Worm (Caenorhabditis elegans) whole organism, late embryonic: ENCODE measurements around the gene C15H9.3.
A peak's percentile ranks its signal among the peaks of the same experiment; 100 is the strongest.

Experiments
- C08G9.2 ChIP-seq: sonication (generic microtip); optimal IDR thresholded peaks from 2 replicates; lab custom pipeline; 2016; ENCODE audit warnings: mild to moderate bottlenecking, missing genetic modification characterization, moderate library complexity, missing compliant biosample characterization
- F13H6.1 ChIP-seq: sonication (generic microtip); optimal IDR thresholded peaks from 2 replicates; lab custom pipeline; 2016; ENCODE audit warnings: missing genetic modification characterization, missing compliant biosample characterization
- K09A11.1 ChIP-seq: sonication (generic microtip); optimal IDR thresholded peaks from 2 replicates; lab custom pipeline; 2017; ENCODE audit warnings: antibody characterized with exemption, mild to moderate bottlenecking, missing genetic modification characterization, missing compliant biosample characterization; ENCODE audit not compliant: insufficient read depth
- T23F11.4 ChIP-seq: fragments of 200-800 bp; sonication (Bioruptor generic); optimal IDR thresholded peaks from 2 replicates; lab custom pipeline; 2018; ENCODE audit warnings: mild to moderate bottlenecking, missing genetic modification characterization, missing compliant biosample characterization
- Y22D7AL.16 ChIP-seq: sonication (generic microtip); optimal IDR thresholded peaks from 2 replicates; lab custom pipeline; 2016; ENCODE audit warnings: missing genetic modification characterization, missing compliant biosample characterization
- ama-1 ChIP-seq: fragments of 150-350 bp; optimal IDR thresholded peaks from 2 replicates; lab custom pipeline; 2014
- ceh-14 ChIP-seq: sonication (generic microtip); optimal IDR thresholded peaks from 2 replicates; lab custom pipeline; 2016; ENCODE audit warnings: missing genotype, missing genetic modification characterization, missing compliant biosample characterization
- ceh-18 ChIP-seq: sonication (generic microtip); optimal IDR thresholded peaks from 2 replicates; lab custom pipeline; 2016; ENCODE audit warnings: missing genetic modification characterization, missing compliant biosample characterization
- ceh-19 ChIP-seq: fragments of 200-800 bp; sonication (Bioruptor generic); optimal IDR thresholded peaks from 2 replicates; lab custom pipeline; 2018; ENCODE audit warnings: mild to moderate bottlenecking, missing genetic modification characterization, missing compliant biosample characterization
- ceh-30 ChIP-seq: fragments of 150-350 bp; optimal IDR thresholded peaks from 2 replicates; lab custom pipeline; 2014; ENCODE audit warnings: missing biosample characterization, missing genetic modification characterization
- ceh-31 ChIP-seq: sonication (generic microtip); optimal IDR thresholded peaks from 2 replicates; lab custom pipeline; 2016; ENCODE audit warnings: missing genetic modification characterization, missing compliant biosample characterization
- che-1 ChIP-seq: sonication (generic microtip); optimal IDR thresholded peaks from 2 replicates; lab custom pipeline; 2016; ENCODE audit warnings: mild to moderate bottlenecking, missing genetic modification characterization, missing compliant biosample characterization
- dve-1 ChIP-seq: sonication (generic microtip); optimal IDR thresholded peaks from 2 replicates; lab custom pipeline; 2017; ENCODE audit warnings: antibody characterized with exemption, mild to moderate bottlenecking, missing genetic modification characterization, missing compliant biosample characterization
- elt-2 ChIP-seq: sonication (generic microtip); optimal IDR thresholded peaks from 2 replicates; lab custom pipeline; 2016; ENCODE audit warnings: missing genetic modification reagents, missing genetic modification characterization, missing compliant biosample characterization
- elt-4 ChIP-seq: sonication (generic microtip); optimal IDR thresholded peaks from 2 replicates; lab custom pipeline; 2016; ENCODE audit warnings: missing genetic modification characterization, missing compliant biosample characterization
- eyg-1 ChIP-seq: sonication (generic microtip); optimal IDR thresholded peaks from 2 replicates; lab custom pipeline; 2016; ENCODE audit warnings: missing genotype, missing genetic modification characterization, missing compliant biosample characterization
- fkh-10 ChIP-seq: fragments of 150-350 bp; optimal IDR thresholded peaks from 2 replicates; lab custom pipeline; 2014; ENCODE audit warnings: missing biosample characterization, missing genetic modification reagents, missing genetic modification characterization
- hlh-30 ChIP-seq: sonication (generic microtip); optimal IDR thresholded peaks from 2 replicates; lab custom pipeline; 2017; ENCODE audit warnings: antibody characterized with exemption, missing genetic modification characterization, missing compliant biosample characterization; ENCODE audit not compliant: insufficient read depth
- nfya-1 ChIP-seq: sonication (generic microtip); optimal IDR thresholded peaks from 2 replicates; lab custom pipeline; 2017; ENCODE audit warnings: missing genetic modification characterization, mild to moderate bottlenecking, missing compliant biosample characterization, antibody characterized with exemption, moderate library complexity
- nhr-11 ChIP-seq: fragments of 150-350 bp; optimal IDR thresholded peaks from 2 replicates; lab custom pipeline; 2014; ENCODE audit warnings: missing biosample characterization, missing genetic modification characterization
- nhr-232 ChIP-seq: sonication (generic microtip); optimal IDR thresholded peaks from 2 replicates; lab custom pipeline; 2016; ENCODE audit warnings: missing genetic modification characterization, missing compliant biosample characterization
- npax-4 ChIP-seq: sonication (generic microtip); optimal IDR thresholded peaks from 2 replicates; lab custom pipeline; 2016; ENCODE audit warnings: missing genetic modification characterization, missing compliant biosample characterization
- odd-2 ChIP-seq: sonication (generic microtip); optimal IDR thresholded peaks from 2 replicates; lab custom pipeline; 2017; ENCODE audit warnings: antibody characterized with exemption, mild to moderate bottlenecking, missing genetic modification characterization, missing compliant biosample characterization
- pag-3 ChIP-seq: sonication (generic microtip); optimal IDR thresholded peaks from 2 replicates; lab custom pipeline; 2016; ENCODE audit warnings: missing compliant biosample characterization, missing genetic modification characterization, borderline replicate concordance
- pat-9 ChIP-seq: fragments of 200-800 bp; sonication (Bioruptor generic); optimal IDR thresholded peaks from 2 replicates; lab custom pipeline; 2018; ENCODE audit warnings: mild to moderate bottlenecking, missing genetic modification characterization, moderate library complexity, missing compliant biosample characterization
- pax-1 ChIP-seq: fragments of 150-350 bp; optimal IDR thresholded peaks from 2 replicates; lab custom pipeline; 2014; ENCODE audit warnings: missing biosample characterization, missing genetic modification characterization
- pha-2 ChIP-seq: sonication (generic microtip); optimal IDR thresholded peaks from 2 replicates; lab custom pipeline; 2017; ENCODE audit warnings: mild to moderate bottlenecking, missing genetic modification characterization, missing compliant biosample characterization
- pha-4 ChIP-seq: fragments of 150-350 bp; optimal IDR thresholded peaks from 2 replicates; lab custom pipeline; 2018; ENCODE audit warnings: missing biosample characterization, missing genetic modification reagents, missing genetic modification characterization
- pqm-1 ChIP-seq: sonication (generic microtip); optimal IDR thresholded peaks from 2 replicates; lab custom pipeline; 2016; ENCODE audit warnings: missing genetic modification characterization, missing compliant biosample characterization
- rnt-1 ChIP-seq: sonication (generic microtip); optimal IDR thresholded peaks from 2 replicates; lab custom pipeline; 2016; ENCODE audit warnings: missing genetic modification characterization, missing compliant biosample characterization
- sox-4 ChIP-seq: sonication (generic microtip); optimal IDR thresholded peaks from 2 replicates; lab custom pipeline; 2017; ENCODE audit warnings: mild to moderate bottlenecking, missing genetic modification characterization, inconsistent platforms, missing compliant biosample characterization
- tbx-2 ChIP-seq: sonication (generic microtip); optimal IDR thresholded peaks from 2 replicates; lab custom pipeline; 2016; ENCODE audit warnings: missing genetic modification characterization, missing compliant biosample characterization
- unc-42 ChIP-seq: sonication (generic microtip); optimal IDR thresholded peaks from 2 replicates; lab custom pipeline; 2016; ENCODE audit warnings: missing genotype, missing genetic modification characterization, missing compliant biosample characterization
- unc-55 ChIP-seq: sonication (generic microtip); optimal IDR thresholded peaks from 2 replicates; lab custom pipeline; 2017; ENCODE audit warnings: missing biosample characterization, missing genetic modification reagents, missing genetic modification characterization
- unc-86 ChIP-seq: sonication (generic microtip); optimal IDR thresholded peaks from 2 replicates; lab custom pipeline; 2016; ENCODE audit warnings: missing genetic modification characterization, missing compliant biosample characterization
- zip-5 ChIP-seq: sonication (generic microtip); optimal IDR thresholded peaks from 2 replicates; lab custom pipeline; 2016; ENCODE audit warnings: missing genetic modification characterization, missing compliant biosample characterization
- ztf-16 ChIP-seq: sonication (generic microtip); optimal IDR thresholded peaks from 2 replicates; lab custom pipeline; 2017; ENCODE audit warnings: missing genetic modification characterization, missing compliant biosample characterization

The C15H9.3 gene

DNA sequence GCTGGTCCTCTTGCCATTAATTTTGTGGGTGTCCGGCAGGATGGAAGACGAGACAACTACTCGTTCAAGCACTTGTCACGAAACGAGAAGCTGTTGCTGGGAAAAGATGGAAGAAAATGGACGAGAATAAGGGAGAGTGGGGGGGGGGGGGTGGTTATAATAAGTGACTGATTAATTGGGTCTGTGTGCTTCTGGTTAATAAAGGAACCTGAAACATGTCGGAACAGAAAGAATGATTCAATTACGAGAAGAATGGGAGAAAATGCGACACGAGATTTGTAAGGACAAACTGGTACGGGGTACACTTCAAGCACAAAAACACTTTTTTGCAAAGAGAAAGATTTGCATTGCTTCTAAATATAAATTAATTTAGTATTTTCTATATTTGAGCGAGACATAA is 39.8 kb downstream of the C15H9.3 start:
- TF ChIP-seq pag-3 (tag; lab: Kevin White, UChicago) (no peak), unc-42 (tag; lab: Kevin White, UChicago) (peak; percentile 83)
- TF ChIP-seq, all 69 proteins: peak for 1

DNA sequence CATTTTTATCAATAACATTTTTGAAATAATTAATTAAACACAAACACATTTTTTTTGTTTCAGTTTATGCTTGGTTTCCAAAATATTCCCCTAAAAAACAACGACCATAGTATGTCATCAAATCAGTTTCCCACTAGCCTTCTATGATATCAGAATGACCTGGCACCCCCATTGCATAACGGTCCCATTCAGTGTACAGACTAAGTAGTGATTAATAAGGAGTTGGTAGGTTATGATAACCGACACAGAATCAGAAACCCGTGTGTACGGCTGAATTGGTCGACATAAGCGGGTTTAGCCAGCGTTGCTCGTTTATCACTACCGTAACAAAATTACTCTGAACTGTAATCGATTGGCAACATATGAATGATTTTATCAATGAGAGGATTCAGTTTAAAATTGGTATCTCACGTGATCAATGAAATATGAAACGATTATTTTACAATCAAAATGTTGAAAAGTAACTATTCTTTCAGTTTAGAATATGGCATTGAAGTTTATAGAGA is 41.9 kb downstream of the C15H9.3 start:
- TF ChIP-seq elt-2 (peak; percentile 50), ceh-19 (GFP tag; lab: Kevin White, UChicago) (no peak)
- TF ChIP-seq, all 69 proteins: peak for 1

DNA sequence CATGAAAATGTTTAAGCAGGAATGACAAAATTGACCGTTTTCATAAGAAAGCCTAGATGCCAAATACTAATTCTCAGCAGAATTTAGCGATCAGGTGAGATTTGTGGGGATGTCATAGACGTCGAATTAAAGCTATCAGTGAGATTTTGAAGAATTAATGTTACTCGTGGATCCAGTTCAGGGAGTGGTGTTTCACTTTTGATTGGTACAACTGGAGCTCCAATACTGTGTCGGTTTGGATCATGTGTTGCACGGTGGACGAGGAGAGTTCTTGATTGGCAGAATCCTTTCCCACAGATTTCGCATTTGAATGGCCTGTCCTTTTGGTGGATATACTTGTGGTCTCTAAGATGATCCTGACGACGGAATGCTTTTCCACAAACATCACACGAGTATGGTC is 44.0 kb downstream of the C15H9.3 start:
- TF ChIP-seq hlh-30 (tag; lab: Kevin White, UChicago) (no peak), T23F11.4 (GFP tag; lab: Kevin White, UChicago) (no peak), nhr-11 (no peak)

DNA sequence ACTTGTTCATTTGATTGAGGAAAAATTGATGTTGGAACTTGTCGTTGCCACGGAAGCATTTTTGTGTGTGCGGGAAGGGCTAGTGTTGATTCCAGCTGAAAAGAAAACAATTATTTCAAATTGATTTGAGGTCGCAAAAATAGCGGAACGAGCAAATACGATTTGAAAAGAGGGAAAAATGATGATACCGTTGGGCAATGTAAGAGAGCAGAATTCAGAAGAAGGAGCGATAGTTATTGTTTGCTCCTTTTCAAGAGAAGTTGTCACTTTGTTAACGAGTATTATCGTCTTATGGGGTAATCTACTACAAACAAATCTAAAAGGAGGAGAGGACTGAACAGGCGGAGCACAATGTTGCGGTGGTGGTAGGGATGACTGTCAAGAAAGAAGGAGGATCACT is 44.8 kb downstream of the C15H9.3 start, which contains the start of gene odd-2:
odd-2 (minus strand) TSS at position 101 of the 400 bp plus-strand sequence.
- TF ChIP-seq pha-4 (no peak), nhr-232 (tag; lab: Kevin White, UChicago) (no peak), dve-1 (tag; lab: Kevin White, UChicago) (no peak), unc-86 (tag; lab: Kevin White, UChicago) (no peak), ceh-18 (no peak), fkh-10 (GFP tag; lab: Kevin White, UChicago) (no peak), ama-1 (no peak)

DNA sequence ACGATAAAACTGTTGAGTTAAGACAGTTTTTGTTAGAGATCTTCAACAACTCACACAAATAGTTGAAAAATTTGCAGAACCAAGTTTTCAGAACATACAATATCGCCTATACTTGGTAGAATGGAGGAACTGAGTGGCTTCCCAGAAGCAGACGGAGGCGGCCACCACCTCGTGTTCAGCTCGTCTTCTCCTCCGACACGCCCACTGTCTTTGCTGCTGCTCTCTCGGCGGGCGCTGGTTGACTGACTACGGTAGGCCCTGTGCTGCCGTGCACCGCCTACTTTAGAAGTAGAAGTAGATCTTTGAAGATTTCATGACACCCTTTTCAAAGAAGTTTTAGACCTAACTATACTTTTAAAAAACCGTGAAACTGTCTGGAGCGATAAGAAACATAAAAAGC is 46.4 kb downstream of the C15H9.3 start:
- TF ChIP-seq pax-1 (tag; lab: Kevin White, UChicago): no peak
- no peak for TF ChIP-seq ceh-31 (tag; lab: Kevin White, UChicago)
- no peak for TF ChIP-seq nhr-232 (tag; lab: Kevin White, UChicago)
- TF ChIP-seq sox-4 (tag; lab: Kevin White, UChicago): no peak
- TF ChIP-seq ceh-30: no peak
- no peak for TF ChIP-seq dve-1 (tag; lab: Kevin White, UChicago)
- no peak for TF ChIP-seq F13H6.1 (tag; lab: Kevin White, UChicago)
- TF ChIP-seq C08G9.2 (tag; lab: Kevin White, UChicago): no peak
- no peak for TF ChIP-seq pha-2 (tag; lab: Kevin White, UChicago)
- TF ChIP-seq K09A11.1 (tag; lab: Kevin White, UChicago): no peak
- no peak for TF ChIP-seq pha-4
- no peak for TF ChIP-seq eyg-1 (tag; lab: Kevin White, UChicago)
- TF ChIP-seq nhr-11: no peak
- no peak for TF ChIP-seq zip-5 (tag; lab: Kevin White, UChicago)
- no peak for TF ChIP-seq elt-4
- no peak for TF ChIP-seq pat-9 (tag; lab: Kevin White, UChicago)

DNA sequence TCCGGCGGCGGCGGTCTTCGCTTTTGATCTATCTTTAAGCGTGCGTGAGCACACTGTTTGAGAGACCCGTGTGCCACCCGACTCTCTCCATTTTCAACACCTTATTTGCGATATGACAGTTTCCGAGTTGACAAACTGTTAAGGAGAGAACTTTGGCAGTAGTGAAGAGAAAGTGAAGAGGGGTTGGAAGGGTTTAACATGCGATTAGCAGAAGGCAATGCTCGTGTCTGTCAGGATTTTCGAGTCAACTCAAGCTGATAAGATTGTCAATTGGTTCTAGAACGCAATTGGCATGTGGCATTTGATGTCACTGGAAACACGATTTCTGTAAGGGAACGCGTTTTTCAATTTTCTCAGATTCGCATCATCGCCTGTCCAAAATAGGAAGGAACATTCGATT is 51.8 kb downstream of the C15H9.3 start:
- TF ChIP-seq ztf-16: no peak
- no peak for TF ChIP-seq ceh-14 (tag; lab: Kevin White, UChicago)
- TF ChIP-seq unc-42 (tag; lab: Kevin White, UChicago): no peak
- no peak for TF ChIP-seq npax-4 (tag; lab: Kevin White, UChicago)
- no peak for TF ChIP-seq tbx-2 (tag; lab: Kevin White, UChicago)
- TF ChIP-seq pat-9 (tag; lab: Kevin White, UChicago): no peak
- TF ChIP-seq che-1 (tag; lab: Kevin White, UChicago): no peak
- TF ChIP-seq ceh-18: no peak
- no peak for TF ChIP-seq unc-55
- no peak for TF ChIP-seq pqm-1 (tag; lab: Kevin White, UChicago)
- TF ChIP-seq nfya-1 (tag; lab: Kevin White, UChicago): no peak
- TF ChIP-seq odd-2 (tag; lab: Kevin White, UChicago): no peak
- TF ChIP-seq Y22D7AL.16 (tag; lab: Kevin White, UChicago): no peak
- TF ChIP-seq rnt-1: no peak
- TF ChIP-seq dve-1 (tag; lab: Kevin White, UChicago): no peak
